Worm (Caenorhabditis elegans) whole organism, early embryonic: ENCODE measurements around the gene Y32F6B.9.

Experiments
- ama-1 ChIP-seq: fragments of 150-350 bp; optimal IDR thresholded peaks from 2 replicates; lab custom pipeline; 2014
- pes-1 ChIP-seq: fragments of 200-800 bp; sonication (Bioruptor generic); IDR thresholded peaks from 2 replicates; pipeline ENCODE4 v1.3.6; 2022; ENCODE audit warnings: missing genetic modification reagents, missing genetic modification characterization, missing compliant biosample characterization
- tbx-37 ChIP-seq: fragments of 200-800 bp; sonication (Bioruptor generic); conservative IDR thresholded peaks from 2 replicates; pipeline ENCODE4 v1.3.6; 2022; ENCODE audit warnings: missing genetic modification reagents, missing genetic modification characterization, missing compliant biosample characterization

DNA sequence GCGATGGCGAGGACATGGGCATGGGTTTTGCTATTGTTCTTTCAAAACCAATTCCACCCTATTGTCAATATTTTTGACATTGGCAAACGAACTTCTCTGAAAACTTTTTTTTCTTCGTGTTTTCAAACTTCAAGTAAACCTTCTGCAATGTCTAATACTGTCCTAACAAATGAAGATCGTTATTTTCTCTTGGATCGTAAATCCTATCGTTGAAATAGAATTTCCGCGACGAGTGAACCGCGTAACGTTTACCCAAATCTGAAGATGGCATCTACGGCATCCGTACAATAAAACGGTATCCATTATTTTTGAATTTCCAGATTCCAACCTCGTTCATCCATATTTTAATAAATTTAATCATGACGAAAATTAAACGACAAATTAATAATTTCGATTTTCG lies 27.1 kb downstream of the Y32F6B.9 start, which contains the start of gene C35A5.5:
- TF ChIP-seq pes-1 (GFP tag; lab: Robert Waterston, UW) (no peak), ama-1 (lab: Kevin White, UChicago) (no peak), tbx-37 (no peak)
